Worm (Caenorhabditis elegans) whole organism, midembryonic: Measurements from ENCODE around the gene sri-20.

Experiments
- cog-1 ChIP-seq: sonication (generic microtip); optimal IDR thresholded peaks from 2 replicates; lab custom pipeline; 2016; ENCODE audit warnings: missing genetic modification characterization, missing compliant biosample characterization
- med-1 ChIP-seq: sonication (generic microtip); optimal IDR thresholded peaks from 2 replicates; lab custom pipeline; 2017; ENCODE audit warnings: missing genetic modification characterization, mild to moderate bottlenecking, missing compliant biosample characterization, antibody characterized with exemption, missing genetic modification reagents; ENCODE audit not compliant: insufficient read depth

- TF ChIP-seq cog-1 (no peak), med-1 (GFP tag; lab: Kevin White, UChicago) (no peak)
Observed at ce11 chrV:10339200-10339599, 29.2 kb upstream of the sri-20 start, which contains the start of gene K07C5.2.
